Fruit fly (Drosophila melanogaster) whole organism, prepupa: Measurements from ENCODE around the gene mrn.

Source experiments
- CG10669 ChIP-seq: fragments of 200-800 bp; sonication (Bioruptor generic); optimal IDR thresholded peaks from 3 replicates; lab custom pipeline; 2018; ENCODE audit warnings: missing biosample characterization, mild to moderate bottlenecking, missing genetic modification characterization, moderate library complexity
- CG16779 ChIP-seq: fragments of 200-800 bp; sonication (Bioruptor generic); optimal IDR thresholded peaks from 3 replicates; lab custom pipeline; 2017; ENCODE audit warnings: missing biosample characterization, mild to moderate bottlenecking, missing genetic modification characterization
- CG8319 ChIP-seq: fragments of 200-800 bp; sonication (Bioruptor generic); optimal IDR thresholded peaks from 3 replicates; lab custom pipeline; 2016; ENCODE audit warnings: missing biosample characterization, missing genetic modification characterization
- pdm3 ChIP-seq: fragments of 200-800 bp; sonication (Bioruptor generic); optimal IDR thresholded peaks from 3 replicates; lab custom pipeline; 2016; ENCODE audit warnings: missing biosample characterization, missing genetic modification characterization

- no peak for TF ChIP-seq CG10669
- no peak for TF ChIP-seq CG16779 (tag; lab: Kevin White, UChicago)
- TF ChIP-seq pdm3 (GFP tag; lab: Kevin White, UChicago), result no peak
- TF ChIP-seq CG8319 (GFP tag; lab: Kevin White, UChicago), result no peak
These were observed 17.6 kb downstream of the mrn start for dm6 chr3L:15562727-15563057.
